Worm (Caenorhabditis elegans): Measurements from ENCODE around the gene srj-15.
A peak's percentile ranks its signal among the peaks of the same experiment; 100 is the strongest.

The srj-15 gene

DNA sequence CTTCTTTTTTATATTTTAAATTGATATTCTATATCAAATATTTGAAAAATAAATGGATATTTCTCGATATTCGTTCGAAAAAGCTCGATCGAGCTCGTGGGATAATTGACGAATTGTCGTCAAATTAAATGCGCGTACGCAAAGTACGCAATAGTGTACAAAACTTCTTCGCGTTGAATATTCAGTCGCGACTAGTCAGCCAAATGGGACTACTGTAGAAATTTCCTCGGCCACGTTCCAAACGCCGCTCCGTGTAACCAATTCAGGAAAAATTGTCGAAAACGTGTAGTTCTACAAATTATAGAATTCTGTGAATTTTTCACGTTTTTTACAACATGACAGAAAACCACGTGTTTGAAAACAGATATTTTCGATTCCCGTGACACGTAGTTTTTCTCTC lies 43.7 kb upstream of the srj-15 start (continued):
- TF ChIP-seq F39B2.1 (GFP tag; IDR thresholded peaks at IDR 0.05) (no peak), sdz-38 (tag; optimal IDR thresholded peaks at IDR 0.05) (no peak), ceh-40 (GFP tag; IDR thresholded peaks at IDR 0.05) (no peak), tlf-1 (GFP tag; optimal IDR thresholded peaks at IDR 0.05) (peak; percentile 58), B0336.3 (GFP tag; IDR thresholded peaks at IDR 0.05) (peak; percentile 65), fkh-3 (tag; optimal IDR thresholded peaks at IDR 0.05) (no peak), attf-5 (GFP tag; optimal IDR thresholded peaks at IDR 0.05) (peak; percentile 69), F57A8.1 (GFP tag; optimal IDR thresholded peaks at IDR 0.05) (no peak), nfya-1 (tag; optimal IDR thresholded peaks at IDR 0.05; ENCODE audit: borderline replicate concordance, insufficient read depth) (no peak), ccch-3 (GFP tag; optimal IDR thresholded peaks at IDR 0.05) (no peak), ceh-91 (GFP tag; IDR thresholded peaks at IDR 0.05) (peak; percentile 89), lsl-1 (GFP tag; optimal IDR thresholded peaks at IDR 0.05) (peak; percentile 93), lin-35 (GFP tag; optimal IDR thresholded peaks at IDR 0.05) (peak in 1 of 3 experiments; percentile 79), ZK185.1 (tag; optimal IDR thresholded peaks at IDR 0.05; ENCODE audit: poor library complexity, severe bottlenecking) (no peak)

DNA sequence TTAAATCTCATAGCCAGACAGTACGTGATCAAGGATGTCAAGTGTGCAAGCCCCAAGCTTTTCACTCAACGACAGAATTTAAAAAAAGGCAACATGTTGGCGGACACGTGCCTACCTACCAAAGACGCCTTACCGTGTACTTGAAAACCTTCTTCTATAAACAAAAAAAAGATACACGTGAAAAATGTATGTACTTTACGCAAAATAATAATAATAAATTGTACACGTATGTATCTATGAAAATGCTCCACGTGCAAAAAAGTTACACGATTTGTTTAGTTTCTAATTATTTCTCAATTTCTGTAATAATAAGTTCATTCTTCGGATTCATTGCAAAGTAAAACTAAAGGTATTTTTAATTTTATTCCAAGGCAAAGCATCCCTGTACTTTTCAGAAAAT lies 40.0 kb upstream of the srj-15 start, which contains the start of gene cysl-4:
TSS of gene cysl-4 (plus strand) at position 301 of the 400 bp plus-strand sequence.
- TF ChIP-seq F33H1.4 (GFP tag; IDR thresholded peaks at IDR 0.05) (no peak), F39B2.1 (GFP tag; IDR thresholded peaks at IDR 0.05) (no peak), F57C9.4 (tag; optimal IDR thresholded peaks at IDR 0.05) (no peak), B0261.1 (tag; optimal IDR thresholded peaks at IDR 0.05) (no peak), pbrm-1 (GFP tag; IDR thresholded peaks at IDR 0.05) (no peak), ztf-26 (tag; optimal IDR thresholded peaks at IDR 0.05) (no peak), Y56A3A.18 (GFP tag; IDR thresholded peaks at IDR 0.05) (no peak), lin-54 (GFP tag; optimal IDR thresholded peaks at IDR 0.05) (no peak), B0019.2 (GFP tag; conservative IDR thresholded peaks at IDR 0.05) (no peak), zfh-2 (GFP tag; conservative IDR thresholded peaks at IDR 0.05) (no peak), ceh-79 (tag; optimal IDR thresholded peaks at IDR 0.05) (no peak), T07F8.4 (tag; optimal IDR thresholded peaks at IDR 0.05) (no peak), F23B12.7 (tag; optimal IDR thresholded peaks at IDR 0.05; ENCODE audit: insufficient read depth) (no peak)

DNA sequence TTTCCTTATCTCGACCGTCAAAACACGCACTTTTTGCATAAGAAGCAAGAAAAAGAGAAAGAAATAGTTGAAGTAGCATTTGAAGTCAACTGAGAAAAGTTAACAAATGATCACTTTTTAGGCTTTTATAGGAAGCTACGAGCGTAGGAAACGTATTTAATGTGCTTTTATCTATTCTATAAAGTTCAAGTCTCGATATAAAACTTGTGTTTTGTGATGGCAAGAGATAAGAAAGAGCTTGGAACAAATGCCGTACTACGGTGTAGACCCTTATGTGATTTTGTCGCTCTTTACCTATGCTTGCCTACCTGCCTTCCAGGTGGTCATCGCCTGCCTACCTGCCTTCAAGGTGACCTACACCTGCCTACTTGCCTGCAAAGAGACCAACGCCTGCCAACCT lies 39.5 kb upstream of the srj-15 start, which contains the start of gene clec-206:
TSS of gene clec-206 (minus strand) at position 101 of the 400 bp plus-strand sequence.
- TF ChIP-seq ceh-58 (GFP tag; IDR thresholded peaks at IDR 0.05) (0 out of 2 replicates have a peak, but pooled peaks have one; percentile 38), Y79H2A.3 (GFP tag; conservative IDR thresholded peaks at IDR 0.05) (no peak), egl-18 (GFP tag; IDR thresholded peaks at IDR 0.05) (no peak), zfh-2 (GFP tag; conservative IDR thresholded peaks at IDR 0.05) (0 out of 2 replicates have a peak, but pooled peaks have one; percentile 6), lin-54 (GFP tag; optimal IDR thresholded peaks at IDR 0.05) (no peak)

DNA sequence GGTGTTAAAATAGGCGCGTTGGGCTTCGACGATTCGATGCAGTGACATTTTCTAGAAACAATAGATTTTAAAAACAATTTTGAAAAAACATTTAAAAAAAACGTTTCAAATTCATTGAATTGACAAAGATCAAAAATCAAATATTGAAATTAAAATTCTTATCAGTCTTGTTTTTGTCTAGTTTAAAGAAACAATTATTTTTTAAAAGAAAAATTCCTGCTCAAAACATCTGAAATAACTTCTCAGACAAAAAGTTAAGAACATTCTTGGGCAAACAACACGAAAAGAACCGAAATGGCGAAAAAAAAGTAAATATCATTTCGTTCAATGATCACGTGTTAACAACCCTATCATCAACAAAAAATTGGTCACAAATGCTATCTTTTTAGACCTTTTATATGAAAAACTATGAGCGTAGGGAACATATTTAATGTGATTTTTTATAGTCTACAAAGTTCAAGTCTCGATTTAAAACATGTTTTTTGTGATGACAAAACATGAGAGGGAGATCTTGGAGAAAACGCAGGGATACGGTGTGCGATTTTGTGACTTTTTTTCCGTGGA lies 34.9 kb upstream of the srj-15 start, which contains the start of gene alh-5:
TSS of gene alh-5 (minus strand) at position 51 of the 564 bp plus-strand sequence.
- TF ChIP-seq ama-1 (optimal IDR thresholded peaks at IDR 0.05) (no peak), ama-1 (GFP tag; optimal IDR thresholded peaks at IDR 0.05) (no peak), nhr-80 (tag; optimal IDR thresholded peaks at IDR 0.05) (peak; percentile 19)

DNA sequence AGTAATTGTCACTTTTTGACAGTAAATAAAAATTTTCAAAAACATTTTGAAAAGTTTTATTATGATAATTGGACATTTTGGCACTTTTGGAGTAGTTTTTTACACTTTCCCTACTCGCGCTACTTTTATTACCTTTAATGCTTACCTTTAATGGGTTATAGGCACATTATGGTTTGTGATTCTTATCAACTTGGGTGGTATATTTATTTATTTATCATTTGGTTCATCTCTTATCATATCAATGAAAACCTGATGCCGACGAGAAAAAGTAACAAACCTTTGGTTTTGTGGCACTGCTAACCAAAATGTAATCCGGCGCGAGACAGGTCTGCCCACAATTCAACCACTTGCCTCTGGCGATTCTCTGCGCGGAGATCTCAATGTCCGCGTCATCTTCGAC lies 33.7 kb upstream of the srj-15 start:
- no peak for TF ChIP-seq ceh-27 (GFP tag; optimal IDR thresholded peaks at IDR 0.05)
- TF ChIP-seq snpc-1.3 (tag; optimal IDR thresholded peaks at IDR 0.05; ENCODE audit: insufficient read depth): no peak
- no peak for TF ChIP-seq ets-4 (GFP tag; optimal IDR thresholded peaks at IDR 0.05)
- TF ChIP-seq F39B2.1 (GFP tag; IDR thresholded peaks at IDR 0.05): no peak
- TF ChIP-seq B0035.1 (tag; optimal IDR thresholded peaks at IDR 0.05): no peak
- no peak for TF ChIP-seq unc-130 (GFP tag; optimal IDR thresholded peaks at IDR 0.05)
- TF ChIP-seq sdz-38 (tag; optimal IDR thresholded peaks at IDR 0.05): no peak
- no peak for TF ChIP-seq B0336.3 (GFP tag; IDR thresholded peaks at IDR 0.05)
- no peak for TF ChIP-seq F57C9.4 (tag; optimal IDR thresholded peaks at IDR 0.05)
- TF ChIP-seq lsl-1 (GFP tag; optimal IDR thresholded peaks at IDR 0.05): no peak
- no peak for TF ChIP-seq bed-1 (GFP tag; IDR thresholded peaks at IDR 0.05)
- TF ChIP-seq Y53F4B.3 (GFP tag; IDR thresholded peaks at IDR 0.05): no peak
- TF ChIP-seq attf-6 (GFP tag; IDR thresholded peaks at IDR 0.05): no peak
- TF ChIP-seq T26A5.8 (tag; optimal IDR thresholded peaks at IDR 0.05): no peak
- TF ChIP-seq ztf-25 (GFP tag; IDR thresholded peaks at IDR 0.05): no peak

All from whole organism, young adult.